Fruit fly (Drosophila melanogaster) whole organism, adult: ENCODE results near the gene CG31693.

Experiments
- CG11617 ChIP-seq: fragments of 200-800 bp; sonication (Bioruptor generic); optimal IDR thresholded peaks from 2 replicates; lab custom pipeline; 2017; ENCODE audit warnings: mild to moderate bottlenecking, missing biosample characterization, missing genetic modification reagents, missing genetic modification characterization
- CG12768 ChIP-seq: fragments of 200-800 bp; sonication (Bioruptor generic); optimal IDR thresholded peaks from 2 replicates; lab custom pipeline; 2017; ENCODE audit warnings: missing biosample characterization, missing genetic modification characterization, mild to moderate bottlenecking, moderate library complexity, missing genetic modification reagents
- CG14711 ChIP-seq: fragments of 200-800 bp; sonication (Bioruptor generic); optimal IDR thresholded peaks from 2 replicates; lab custom pipeline; 2018; ENCODE audit warnings: missing biosample characterization, mild to moderate bottlenecking, missing genetic modification characterization, moderate library complexity
- CG1620 ChIP-seq: fragments of 200-800 bp; sonication (Bioruptor generic); optimal IDR thresholded peaks from 2 replicates; lab custom pipeline; 2016; ENCODE audit warnings: missing biosample characterization, missing genetic modification characterization
- CG33017 ChIP-seq: fragments of 200-800 bp; sonication (Bioruptor generic); optimal IDR thresholded peaks from 2 replicates; lab custom pipeline; 2018; ENCODE audit warnings: missing biosample characterization, mild to moderate bottlenecking, missing genetic modification characterization, moderate library complexity
- CG5204 ChIP-seq: fragments of 200-800 bp; sonication (Bioruptor generic); optimal IDR thresholded peaks from 2 replicates; lab custom pipeline; 2016; ENCODE audit warnings: missing biosample characterization, missing genetic modification characterization
- CG7045 ChIP-seq: fragments of 200-800 bp; sonication (Bioruptor generic); optimal IDR thresholded peaks from 2 replicates; lab custom pipeline; 2017; ENCODE audit warnings: missing biosample characterization, mild to moderate bottlenecking, missing genetic modification characterization
- CG7101 ChIP-seq: fragments of 200-800 bp; sonication (Bioruptor generic); optimal IDR thresholded peaks from 2 replicates; lab custom pipeline; 2018; ENCODE audit warnings: missing biosample characterization, mild to moderate bottlenecking, missing genetic modification characterization, moderate library complexity
- Clk ChIP-seq: fragments of 200-800 bp; sonication (Bioruptor generic); optimal IDR thresholded peaks from 2 replicates; lab custom pipeline; 2017; ENCODE audit warnings: missing biosample characterization, missing genetic modification characterization
- Crg-1 ChIP-seq: fragments of 200-800 bp; sonication (Bioruptor generic); optimal IDR thresholded peaks from 2 replicates; lab custom pipeline; 2016; ENCODE audit warnings: missing biosample characterization, missing genetic modification characterization
- Hr96 ChIP-seq: fragments of 200-800 bp; sonication (Bioruptor generic); optimal IDR thresholded peaks from 2 replicates; lab custom pipeline; 2016; ENCODE audit warnings: missing biosample characterization, missing genetic modification characterization
- Mnt ChIP-seq: fragments of 200-800 bp; sonication (Bioruptor generic); optimal IDR thresholded peaks from 2 replicates; lab custom pipeline; 2016; ENCODE audit warnings: missing biosample characterization, mild to moderate bottlenecking, missing genetic modification characterization
- bab1 ChIP-seq: fragments of 200-800 bp; sonication (Bioruptor generic); optimal IDR thresholded peaks from 3 replicates; lab custom pipeline; 2019; ENCODE audit warnings: missing biosample characterization, mild to moderate bottlenecking, missing genetic modification characterization, moderate library complexity
- cic ChIP-seq: fragments of 200-800 bp; sonication (Bioruptor generic); optimal IDR thresholded peaks from 2 replicates; lab custom pipeline; 2017; ENCODE audit warnings: missing biosample characterization, mild to moderate bottlenecking, missing genetic modification characterization, moderate library complexity
- cnc ChIP-seq, 2 experiments: fragments of >200 bp; optimal IDR thresholded peaks; 2 replicates each; lab custom pipeline; 2017
- kay ChIP-seq: fragments of 200-800 bp; sonication (Bioruptor generic); peaks from one replicate; lab custom pipeline; 2016; ENCODE audit warnings: missing biosample characterization, missing genetic modification characterization, borderline replicate concordance
- ovo ChIP-seq: fragments of 200-800 bp; sonication (Bioruptor generic); optimal IDR thresholded peaks from 2 replicates; lab custom pipeline; 2016; ENCODE audit warnings: missing biosample characterization, missing genetic modification characterization
- pad ChIP-seq: fragments of 200-800 bp; sonication (Bioruptor generic); optimal IDR thresholded peaks from 3 replicates; lab custom pipeline; 2017; ENCODE audit warnings: missing biosample characterization, missing genetic modification characterization, mild to moderate bottlenecking, moderate library complexity, missing genetic modification reagents
- tj ChIP-seq: fragments of 200-800 bp; sonication (Bioruptor generic); optimal IDR thresholded peaks from 3 replicates; lab custom pipeline; 2017; ENCODE audit warnings: missing biosample characterization, mild to moderate bottlenecking, missing genetic modification characterization, moderate library complexity
- toe ChIP-seq: fragments of 200-800 bp; sonication (Bioruptor generic); optimal IDR thresholded peaks from 2 replicates; lab custom pipeline; 2016; ENCODE audit warnings: missing biosample characterization, missing genetic modification characterization

Gene CG31693

dm6 chr2L:22043777-22044176 lies 28.8 kb downstream of the CG31693 start, which contains the start of gene CG31601:
CG31601 (minus strand) TSS chr2L:22043877.
- no peak for TF ChIP-seq pad (GFP tag; lab: Kevin White, UChicago)
- no peak for TF ChIP-seq ovo (GFP tag; lab: Kevin White, UChicago)
- TF ChIP-seq tj = no peak
- TF ChIP-seq CG7045 (GFP tag; lab: Kevin White, UChicago) = no peak
- TF ChIP-seq CG12768 (GFP tag; lab: Kevin White, UChicago) = no peak
- TF ChIP-seq Crg-1 (GFP tag; lab: Kevin White, UChicago) = no peak
- no peak for TF ChIP-seq Clk (GFP tag; lab: Kevin White, UChicago)
- TF ChIP-seq Hr96 = no peak
- TF ChIP-seq CG14711 (tag; lab: Kevin White, UChicago) = no peak
- TF ChIP-seq bab1 = no peak
- TF ChIP-seq kay = no peak
- TF ChIP-seq toe = no peak
- TF ChIP-seq cnc (optimal IDR thresholded peaks at IDR 0.05; lab: Kevin White, UChicago) = no peak
- TF ChIP-seq CG1620 (GFP tag; lab: Kevin White, UChicago) = no peak
- no peak for TF ChIP-seq CG5204 (GFP tag; lab: Kevin White, UChicago)
- TF ChIP-seq Mnt (GFP tag; lab: Kevin White, UChicago) = no peak

dm6 chr2L:22054202-22054601 lies 39.2 kb downstream of the CG31693 start, which contains the start of gene CG34173:
CG34173 (minus strand) TSS chr2L:22054302.
- no peak for TF ChIP-seq CG14711 (tag; lab: Kevin White, UChicago)
- no peak for TF ChIP-seq CG12768 (GFP tag; lab: Kevin White, UChicago)
- no peak for TF ChIP-seq Crg-1 (GFP tag; lab: Kevin White, UChicago)
- no peak for TF ChIP-seq Hr96
- no peak for TF ChIP-seq Clk (GFP tag; lab: Kevin White, UChicago)
- no peak for TF ChIP-seq cnc (optimal IDR thresholded peaks at IDR 0.05; lab: Kevin White, UChicago)
- TF ChIP-seq CG1620 (GFP tag; lab: Kevin White, UChicago) = no peak
- no peak for TF ChIP-seq CG5204 (GFP tag; lab: Kevin White, UChicago)
- TF ChIP-seq ovo (GFP tag; lab: Kevin White, UChicago) = no peak
- TF ChIP-seq CG7045 (GFP tag; lab: Kevin White, UChicago) = no peak
- no peak for TF ChIP-seq kay
- TF ChIP-seq CG33017 (tag; lab: Kevin White, UChicago) = no peak

dm6 chr2L:22059852-22060251 lies 44.9 kb downstream of the CG31693 start:
- no peak for TF ChIP-seq Hr96
- TF ChIP-seq ovo (GFP tag; lab: Kevin White, UChicago) = no peak
- TF ChIP-seq CG7101 (tag; lab: Kevin White, UChicago) = no peak
- no peak for TF ChIP-seq pad (GFP tag; lab: Kevin White, UChicago)
- no peak for TF ChIP-seq Crg-1 (GFP tag; lab: Kevin White, UChicago)
- TF ChIP-seq CG11617 (GFP tag; lab: Kevin White, UChicago) = no peak
- no peak for TF ChIP-seq kay
- TF ChIP-seq tj = no peak
- no peak for TF ChIP-seq Clk (GFP tag; lab: Kevin White, UChicago)
- TF ChIP-seq toe = no peak
- TF ChIP-seq cnc (optimal IDR thresholded peaks at IDR 0.05; lab: Kevin White, UChicago) = no peak
- no peak for TF ChIP-seq bab1
- TF ChIP-seq CG5204 (GFP tag; lab: Kevin White, UChicago) = no peak
- TF ChIP-seq CG12768 (GFP tag; lab: Kevin White, UChicago) = no peak
- TF ChIP-seq CG1620 (GFP tag; lab: Kevin White, UChicago) = no peak
- no peak for TF ChIP-seq cic (GFP tag; lab: Kevin White, UChicago)
- no peak for TF ChIP-seq CG14711 (tag; lab: Kevin White, UChicago)
- no peak for TF ChIP-seq CG7045 (GFP tag; lab: Kevin White, UChicago)

dm6 chr2L:22065243-22065642 lies 50.3 kb downstream of the CG31693 start, which contains the start of gene CG42597:
CG42597 (minus strand) TSS chr2L:22065343.
- no peak for TF ChIP-seq CG1620 (GFP tag; lab: Kevin White, UChicago)
- no peak for TF ChIP-seq CG33017 (tag; lab: Kevin White, UChicago)
- no peak for TF ChIP-seq cic (GFP tag; lab: Kevin White, UChicago)
- no peak for TF ChIP-seq tj
- TF ChIP-seq Mnt (GFP tag; lab: Kevin White, UChicago) = no peak
- no peak for TF ChIP-seq Crg-1 (GFP tag; lab: Kevin White, UChicago)
- no peak for TF ChIP-seq CG14711 (tag; lab: Kevin White, UChicago)
- no peak for TF ChIP-seq ovo (GFP tag; lab: Kevin White, UChicago)
- no peak for TF ChIP-seq CG7045 (GFP tag; lab: Kevin White, UChicago)
- no peak for TF ChIP-seq CG5204 (GFP tag; lab: Kevin White, UChicago)
